Worm (Caenorhabditis elegans) whole organism, late embryonic: Measurements from ENCODE around the gene pro-2.

Source experiments
- C08G9.2 ChIP-seq: sonication (generic microtip); optimal IDR thresholded peaks from 2 replicates; lab custom pipeline; 2016; ENCODE audit warnings: mild to moderate bottlenecking, missing genetic modification characterization, moderate library complexity, missing compliant biosample characterization
- F13H6.1 ChIP-seq: sonication (generic microtip); optimal IDR thresholded peaks from 2 replicates; lab custom pipeline; 2016; ENCODE audit warnings: missing genetic modification characterization, missing compliant biosample characterization
- K02D7.2 ChIP-seq: sonication (generic microtip); optimal IDR thresholded peaks from 2 replicates; lab custom pipeline; 2017; ENCODE audit warnings: mild to moderate bottlenecking, missing genetic modification characterization, missing compliant biosample characterization
- Y22D7AL.16 ChIP-seq: sonication (generic microtip); optimal IDR thresholded peaks from 2 replicates; lab custom pipeline; 2016; ENCODE audit warnings: missing genetic modification characterization, missing compliant biosample characterization
- ahr-1 ChIP-seq: sonication (generic microtip); optimal IDR thresholded peaks from 2 replicates; lab custom pipeline; 2016; ENCODE audit warnings: missing genetic modification characterization, missing compliant biosample characterization
- ama-1 ChIP-seq: fragments of 150-350 bp; optimal IDR thresholded peaks from 2 replicates; lab custom pipeline; 2014
- ceh-14 ChIP-seq: sonication (generic microtip); optimal IDR thresholded peaks from 2 replicates; lab custom pipeline; 2016; ENCODE audit warnings: missing genotype, missing genetic modification characterization, missing compliant biosample characterization
- ceh-18 ChIP-seq: sonication (generic microtip); optimal IDR thresholded peaks from 2 replicates; lab custom pipeline; 2016; ENCODE audit warnings: missing genetic modification characterization, missing compliant biosample characterization
- ceh-19 ChIP-seq: fragments of 200-800 bp; sonication (Bioruptor generic); optimal IDR thresholded peaks from 2 replicates; lab custom pipeline; 2018; ENCODE audit warnings: mild to moderate bottlenecking, missing genetic modification characterization, missing compliant biosample characterization
- ceh-2 ChIP-seq: sonication (generic microtip); optimal IDR thresholded peaks from 2 replicates; lab custom pipeline; 2016; ENCODE audit warnings: missing genotype, missing genetic modification characterization, missing compliant biosample characterization
- ceh-24 ChIP-seq: sonication (generic microtip); optimal IDR thresholded peaks from 2 replicates; lab custom pipeline; 2016; ENCODE audit warnings: mild to moderate bottlenecking, missing genetic modification characterization, missing compliant biosample characterization
- ceh-31 ChIP-seq: sonication (generic microtip); optimal IDR thresholded peaks from 2 replicates; lab custom pipeline; 2016; ENCODE audit warnings: missing genetic modification characterization, missing compliant biosample characterization
- ceh-48 ChIP-seq: sonication (generic microtip); optimal IDR thresholded peaks from 2 replicates; lab custom pipeline; 2016; ENCODE audit warnings: missing genetic modification characterization, inconsistent platforms, missing compliant biosample characterization
- ceh-9 ChIP-seq: sonication (generic microtip); optimal IDR thresholded peaks from 2 replicates; lab custom pipeline; 2016; ENCODE audit warnings: mild to moderate bottlenecking, missing genetic modification characterization, inconsistent platforms, missing compliant biosample characterization
- dmd-4 ChIP-seq: sonication (generic microtip); optimal IDR thresholded peaks from 2 replicates; lab custom pipeline; 2016; ENCODE audit warnings: borderline replicate concordance, missing genetic modification characterization, missing compliant biosample characterization
- dve-1 ChIP-seq: sonication (generic microtip); optimal IDR thresholded peaks from 2 replicates; lab custom pipeline; 2017; ENCODE audit warnings: antibody characterized with exemption, mild to moderate bottlenecking, missing genetic modification characterization, missing compliant biosample characterization
- elt-2 ChIP-seq: sonication (generic microtip); optimal IDR thresholded peaks from 2 replicates; lab custom pipeline; 2016; ENCODE audit warnings: missing genetic modification reagents, missing genetic modification characterization, missing compliant biosample characterization
- elt-4 ChIP-seq: sonication (generic microtip); optimal IDR thresholded peaks from 2 replicates; lab custom pipeline; 2016; ENCODE audit warnings: missing genetic modification characterization, missing compliant biosample characterization
- ets-4 ChIP-seq: sonication (generic microtip); optimal IDR thresholded peaks from 2 replicates; lab custom pipeline; 2016; ENCODE audit warnings: missing genetic modification characterization, missing compliant biosample characterization
- eyg-1 ChIP-seq: sonication (generic microtip); optimal IDR thresholded peaks from 2 replicates; lab custom pipeline; 2016; ENCODE audit warnings: missing genotype, missing genetic modification characterization, missing compliant biosample characterization
- fax-1 ChIP-seq: sonication (generic microtip); optimal IDR thresholded peaks from 2 replicates; lab custom pipeline; 2016; ENCODE audit warnings: missing genotype, missing genetic modification characterization, missing compliant biosample characterization
- fkh-6 ChIP-seq: sonication (generic microtip); optimal IDR thresholded peaks from 2 replicates; lab custom pipeline; 2016; ENCODE audit warnings: missing genetic modification characterization, missing compliant biosample characterization
- gmeb-2 ChIP-seq: sonication (generic microtip); optimal IDR thresholded peaks from 2 replicates; lab custom pipeline; 2016; ENCODE audit warnings: missing genetic modification characterization, inconsistent platforms, missing compliant biosample characterization
- hlh-15 ChIP-seq: sonication (generic microtip); optimal IDR thresholded peaks from 2 replicates; lab custom pipeline; 2016; ENCODE audit warnings: missing genetic modification characterization, missing compliant biosample characterization
- hlh-30 ChIP-seq: sonication (generic microtip); optimal IDR thresholded peaks from 2 replicates; lab custom pipeline; 2017; ENCODE audit warnings: antibody characterized with exemption, missing genetic modification characterization, missing compliant biosample characterization; ENCODE audit not compliant: insufficient read depth
- hlh-6 ChIP-seq: sonication (generic microtip); optimal IDR thresholded peaks from 2 replicates; lab custom pipeline; 2016; ENCODE audit warnings: missing genotype, missing genetic modification characterization, missing compliant biosample characterization
- hlh-8 ChIP-seq: sonication (generic microtip); optimal IDR thresholded peaks from 2 replicates; lab custom pipeline; 2016; ENCODE audit warnings: missing genotype, missing genetic modification characterization, missing compliant biosample characterization
- nfya-1 ChIP-seq: sonication (generic microtip); optimal IDR thresholded peaks from 2 replicates; lab custom pipeline; 2017; ENCODE audit warnings: missing genetic modification characterization, mild to moderate bottlenecking, missing compliant biosample characterization, antibody characterized with exemption, moderate library complexity
- nhr-232 ChIP-seq: sonication (generic microtip); optimal IDR thresholded peaks from 2 replicates; lab custom pipeline; 2016; ENCODE audit warnings: missing genetic modification characterization, missing compliant biosample characterization
- pax-1 ChIP-seq: fragments of 150-350 bp; optimal IDR thresholded peaks from 2 replicates; lab custom pipeline; 2014; ENCODE audit warnings: missing biosample characterization, missing genetic modification characterization
- pha-4 ChIP-seq: fragments of 150-350 bp; optimal IDR thresholded peaks from 2 replicates; lab custom pipeline; 2018; ENCODE audit warnings: missing biosample characterization, missing genetic modification reagents, missing genetic modification characterization
- pros-1 ChIP-seq: fragments of 150-350 bp; optimal IDR thresholded peaks from 2 replicates; lab custom pipeline; 2014; ENCODE audit warnings: missing biosample characterization, missing genetic modification reagents, missing genetic modification characterization
- sdc-2 ChIP-seq: sonication (generic microtip); optimal IDR thresholded peaks from 2 replicates; lab custom pipeline; 2016; ENCODE audit warnings: missing genotype, missing genetic modification characterization, missing compliant biosample characterization
- sox-4 ChIP-seq: sonication (generic microtip); optimal IDR thresholded peaks from 2 replicates; lab custom pipeline; 2017; ENCODE audit warnings: mild to moderate bottlenecking, missing genetic modification characterization, inconsistent platforms, missing compliant biosample characterization
- syd-9 ChIP-seq: sonication (generic microtip); optimal IDR thresholded peaks from 2 replicates; lab custom pipeline; 2016; ENCODE audit warnings: mild to moderate bottlenecking, missing genetic modification characterization, moderate library complexity, missing compliant biosample characterization
- tbx-2 ChIP-seq: sonication (generic microtip); optimal IDR thresholded peaks from 2 replicates; lab custom pipeline; 2016; ENCODE audit warnings: missing genetic modification characterization, missing compliant biosample characterization
- tbx-7 ChIP-seq: sonication (generic microtip); optimal IDR thresholded peaks from 2 replicates; lab custom pipeline; 2016; ENCODE audit warnings: missing genotype, missing genetic modification characterization, missing compliant biosample characterization
- ttx-3 ChIP-seq: sonication (generic microtip); optimal IDR thresholded peaks from 2 replicates; lab custom pipeline; 2016; ENCODE audit warnings: missing genetic modification reagents, missing genetic modification characterization, missing compliant biosample characterization
- unc-42 ChIP-seq: sonication (generic microtip); optimal IDR thresholded peaks from 2 replicates; lab custom pipeline; 2016; ENCODE audit warnings: missing genotype, missing genetic modification characterization, missing compliant biosample characterization
- unc-55 ChIP-seq: sonication (generic microtip); optimal IDR thresholded peaks from 2 replicates; lab custom pipeline; 2017; ENCODE audit warnings: missing biosample characterization, missing genetic modification reagents, missing genetic modification characterization
- unc-86 ChIP-seq: sonication (generic microtip); optimal IDR thresholded peaks from 2 replicates; lab custom pipeline; 2016; ENCODE audit warnings: missing genetic modification characterization, missing compliant biosample characterization

The pro-2 gene

DNA sequence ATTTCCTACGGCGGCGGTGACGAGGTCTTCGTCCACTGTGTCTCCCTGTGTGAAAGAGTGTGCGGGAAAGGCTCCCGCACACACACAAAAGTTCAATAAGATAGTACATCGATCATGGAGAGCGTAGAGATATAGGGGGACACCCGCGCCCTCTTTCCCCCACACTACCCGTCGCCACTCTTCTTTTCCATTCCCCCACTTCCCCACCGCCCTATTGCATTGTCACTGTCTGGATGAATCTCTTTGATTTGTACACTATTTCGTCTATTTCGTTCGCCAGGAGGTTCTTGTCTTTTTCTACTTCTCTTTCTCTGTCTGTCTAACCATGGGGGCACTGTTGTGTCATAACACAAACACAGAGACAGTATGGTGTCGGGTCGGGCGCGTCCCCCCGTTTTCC, 37.3 kb upstream of the pro-2 start (continued):
- peak; percentile 24 for TF ChIP-seq F13H6.1 (tag; lab: Kevin White, UChicago)
- no peak for TF ChIP-seq pha-4 (tag; lab: Kevin White, UChicago)
- no peak for TF ChIP-seq ttx-3 (tag; lab: Kevin White, UChicago)
- TF ChIP-seq tbx-2 (tag; lab: Kevin White, UChicago): peak; percentile 41
- no peak for TF ChIP-seq ceh-48 (tag; lab: Kevin White, UChicago)
- TF ChIP-seq C08G9.2 (tag; lab: Kevin White, UChicago): no peak
- no peak for TF ChIP-seq nhr-232
- no peak for TF ChIP-seq fax-1 (tag; lab: Kevin White, UChicago)
- peak; percentile 29 for TF ChIP-seq dve-1 (tag; lab: Kevin White, UChicago)
- TF ChIP-seq hlh-8 (tag; lab: Kevin White, UChicago): no peak
- peak; percentile 58 for TF ChIP-seq ceh-18
- TF ChIP-seq K02D7.2: no peak
- TF ChIP-seq dmd-4 (tag; lab: Kevin White, UChicago): no peak
- no peak for TF ChIP-seq hlh-6 (tag; lab: Kevin White, UChicago)
- no peak for TF ChIP-seq pros-1 (tag; lab: Kevin White, UChicago)
- TF ChIP-seq, all 69 proteins: peak for 13

DNA sequence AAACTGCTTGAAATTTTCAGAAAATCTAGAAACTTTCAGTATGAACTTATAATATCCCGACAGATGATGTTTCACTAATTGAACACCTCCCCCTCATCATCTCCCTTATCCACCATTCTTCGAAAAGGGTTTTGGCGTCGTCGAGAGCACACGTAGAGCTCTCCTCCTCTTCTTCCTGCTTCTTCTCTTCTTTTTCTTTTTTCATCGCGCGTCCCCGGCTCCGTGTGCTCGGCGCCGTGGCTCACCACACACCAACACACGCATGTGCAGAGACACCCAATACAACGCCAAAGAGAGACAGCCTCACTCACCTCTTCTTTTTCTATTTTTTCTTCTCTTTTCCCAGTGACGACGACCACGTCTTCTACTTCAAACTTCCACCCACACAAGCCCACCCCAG, 34.6 kb upstream of the pro-2 start:
- no peak for TF ChIP-seq dve-1 (tag; lab: Kevin White, UChicago)

ce11 chrII:10377901-10378300, 33.0 kb upstream of the pro-2 start:
- TF ChIP-seq C08G9.2 (tag; lab: Kevin White, UChicago) (no peak), syd-9 (no peak), gmeb-2 (tag; lab: Kevin White, UChicago) (no peak), eyg-1 (no peak), ahr-1 (no peak), tbx-2 (tag; lab: Kevin White, UChicago) (no peak), unc-86 (tag; lab: Kevin White, UChicago) (no peak), sox-4 (tag; lab: Kevin White, UChicago) (no peak), ceh-24 (tag; lab: Kevin White, UChicago) (no peak)

ce11 chrII:10374776-10375175, 29.9 kb upstream of the pro-2 start:
- no peak for TF ChIP-seq fax-1 (tag; lab: Kevin White, UChicago)
- no peak for TF ChIP-seq unc-55
- no peak for TF ChIP-seq K02D7.2
- TF ChIP-seq ama-1 (lab: Kevin White, UChicago): no peak
- no peak for TF ChIP-seq ets-4
- TF ChIP-seq hlh-30: no peak
- no peak for TF ChIP-seq ceh-14 (tag; lab: Kevin White, UChicago)
- no peak for TF ChIP-seq ceh-2 (tag; lab: Kevin White, UChicago)

- TF ChIP-seq ceh-31 (tag; lab: Kevin White, UChicago) (peak; percentile 84), ceh-18 (no peak), ceh-14 (tag; lab: Kevin White, UChicago) (peak; percentile 64), tbx-7 (tag; lab: Kevin White, UChicago) (no peak), unc-42 (tag; lab: Kevin White, UChicago) (peak; percentile 99), nfya-1 (tag; lab: Kevin White, UChicago) (peak; percentile 20), ttx-3 (tag; lab: Kevin White, UChicago) (peak; percentile 66), tbx-2 (tag; lab: Kevin White, UChicago) (peak; percentile 37)
These were observed 28.7 kb upstream of the pro-2 start for ce11 chrII:10373536-10374169.

- TF ChIP-seq nfya-1 (tag; lab: Kevin White, UChicago) (no peak), elt-2 (tag; lab: Kevin White, UChicago) (no peak), ceh-9 (tag; lab: Kevin White, UChicago) (no peak), fkh-6 (no peak), unc-42 (tag; lab: Kevin White, UChicago) (no peak), hlh-15 (tag; lab: Kevin White, UChicago) (no peak), ceh-19 (GFP tag; lab: Kevin White, UChicago) (no peak), F13H6.1 (tag; lab: Kevin White, UChicago) (no peak), hlh-30 (no peak), sdc-2 (tag; lab: Kevin White, UChicago) (no peak), elt-4 (tag; lab: Kevin White, UChicago) (no peak), fax-1 (tag; lab: Kevin White, UChicago) (no peak), Y22D7AL.16 (tag; lab: Kevin White, UChicago) (no peak), syd-9 (no peak), unc-86 (tag; lab: Kevin White, UChicago) (no peak), pax-1 (tag; lab: Kevin White, UChicago) (no peak), ahr-1 (no peak)
These were observed 28.1 kb upstream of the pro-2 start for ce11 chrII:10373016-10373415.
